Fruit fly (Drosophila melanogaster) whole organism: ENCODE results near the gene TfIIEalpha.

Source experiments
- CG8478 ChIP-seq: fragments of >200 bp; optimal IDR thresholded peaks from 2 replicates; lab custom pipeline; 2018; ENCODE audit warnings: inconsistent platforms
- Dll ChIP-seq: fragments of >200 bp; optimal IDR thresholded peaks from 2 replicates; lab custom pipeline; 2017
- EcR ChIP-seq, 2 experiments: fragments of >200 bp; optimal IDR thresholded peaks; 2 replicates each; lab custom pipeline; 2017; ENCODE audit warnings: missing biosample characterization in 2 of 2, missing genetic modification characterization in 2 of 2, missing genetic modification reagents in 2 of 2
- pan ChIP-seq: fragments of >200 bp; optimal IDR thresholded peaks from 2 replicates; lab custom pipeline; 2017
- psq ChIP-seq: fragments of >200 bp; optimal IDR thresholded peaks from 2 replicates; lab custom pipeline; 2017
- usp ChIP-seq: fragments of >200 bp; optimal IDR thresholded peaks from 2 replicates; lab custom pipeline; 2017; ENCODE audit warnings: missing biosample characterization, missing genetic modification characterization, mixed read lengths

Gene TfIIEalpha

DNA sequence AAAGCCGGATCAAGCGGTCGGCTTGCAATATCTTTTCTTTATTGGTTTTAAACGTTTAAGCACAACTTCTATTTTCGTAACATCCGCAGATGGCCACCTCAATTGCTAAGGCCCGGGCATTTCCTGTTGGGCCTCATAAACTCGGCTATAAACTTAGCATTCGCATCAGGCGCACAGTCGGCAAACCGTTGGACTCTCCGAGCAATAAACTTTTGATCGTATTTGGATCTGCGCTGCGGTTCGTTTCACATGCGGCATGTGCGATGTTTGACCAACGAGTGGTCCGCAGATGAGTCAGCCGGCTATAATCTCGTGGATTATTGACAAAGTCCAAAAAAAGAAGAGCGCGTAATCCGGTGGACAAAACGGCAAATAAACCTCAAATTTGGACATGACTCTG, 30.0 kb downstream of the TfIIEalpha start:
- no peak for TF ChIP-seq Dll (lab: Kevin White, UChicago)
- TF ChIP-seq CG8478 = no peak

DNA sequence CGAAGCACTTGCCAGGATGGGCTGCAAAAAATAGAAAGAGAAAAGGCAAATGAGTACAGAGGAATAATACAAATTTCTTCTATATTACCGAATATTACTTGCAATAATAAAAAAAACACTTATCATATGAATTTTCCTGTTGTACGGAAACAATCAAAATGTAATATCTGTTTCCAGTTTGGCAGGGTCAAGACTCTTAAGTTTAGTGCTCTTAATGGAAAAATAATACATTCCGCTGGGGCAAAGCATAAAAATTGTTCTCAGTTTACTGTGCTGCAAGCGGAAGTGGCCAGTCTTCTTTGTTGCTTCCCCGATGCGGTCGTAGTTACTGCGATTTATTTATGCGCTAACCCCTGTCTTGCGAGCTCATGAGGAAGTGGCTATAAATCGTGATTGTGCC, 31.0 kb downstream of the TfIIEalpha start:
- TF ChIP-seq CG8478 (no peak), psq (lab: Kevin White, UChicago) (no peak), Dll (lab: Kevin White, UChicago) (no peak), EcR (GFP tag; optimal IDR thresholded peaks at IDR 0.05; lab: Kevin White, UChicago) (no peak), pan (lab: Kevin White, UChicago) (no peak), usp (GFP tag; lab: Kevin White, UChicago) (no peak)

DNA sequence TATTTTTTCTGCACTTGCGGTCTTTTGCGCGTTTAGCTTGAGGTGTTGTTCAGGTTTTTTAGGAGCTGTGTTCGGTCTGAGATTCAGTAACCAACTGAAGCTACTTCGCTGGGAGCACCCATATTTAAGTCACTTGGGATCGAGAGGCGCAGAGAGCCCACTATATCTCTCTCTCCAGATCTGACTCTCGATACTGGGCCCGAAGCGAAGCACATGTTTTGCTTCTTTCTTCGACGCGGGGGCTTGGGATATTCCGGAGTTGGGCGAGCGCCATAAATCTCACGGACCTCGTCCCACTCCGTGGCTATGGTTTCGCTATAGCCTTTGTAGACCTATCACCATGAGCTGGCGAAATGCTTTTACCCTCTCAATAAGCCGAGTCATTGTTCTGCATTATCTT, 33.3 kb downstream of the TfIIEalpha start, which contains the start of gene CG14132:
CG14132 (minus strand) TSS at position 99 of the 400 bp plus-strand sequence.
- TF ChIP-seq Dll (lab: Kevin White, UChicago) (peak; percentile 15), usp (GFP tag; lab: Kevin White, UChicago) (no peak)

DNA sequence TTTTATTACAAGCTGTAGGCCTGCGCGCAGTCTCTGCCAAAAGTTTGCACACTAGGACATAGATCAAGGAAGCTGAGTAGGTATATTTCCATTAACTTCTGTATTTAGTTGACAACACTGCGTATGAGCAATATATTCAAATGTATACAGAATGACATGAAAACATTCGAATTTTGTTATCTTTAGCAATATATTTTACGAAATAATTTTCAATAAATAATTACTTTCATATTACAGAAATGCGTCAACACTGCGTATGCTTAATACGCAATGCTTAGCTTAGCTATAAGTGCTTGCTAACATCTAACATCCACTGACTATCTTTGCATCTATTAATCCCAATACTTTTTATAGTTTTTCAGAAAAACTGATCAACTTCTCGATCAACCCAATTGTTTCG, 34.5 kb downstream of the TfIIEalpha start:
- TF ChIP-seq psq (lab: Kevin White, UChicago) (no peak), CG8478 (no peak), EcR (GFP tag; optimal IDR thresholded peaks at IDR 0.05; lab: Kevin White, UChicago) (no peak), Dll (lab: Kevin White, UChicago) (no peak), pan (lab: Kevin White, UChicago) (no peak), usp (GFP tag; lab: Kevin White, UChicago) (no peak)

DNA sequence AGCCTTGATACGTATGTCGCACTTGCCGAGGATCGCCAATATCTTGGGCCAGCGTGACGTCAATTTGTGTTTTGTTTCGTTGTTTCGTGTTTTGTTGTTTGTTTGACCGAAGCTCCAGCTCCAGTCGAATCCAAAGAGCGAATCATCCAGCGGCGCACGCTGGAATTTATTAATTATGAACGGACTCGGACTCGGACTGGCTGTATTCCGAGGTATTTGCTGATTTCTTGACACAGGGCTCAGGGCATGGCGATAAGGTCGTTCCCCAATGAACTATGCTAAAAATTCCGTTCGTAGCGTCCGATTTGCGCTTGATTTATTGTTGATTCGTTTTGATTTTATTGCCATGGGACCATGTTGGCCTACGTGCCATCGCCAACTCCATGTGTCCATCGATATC, 35.1 kb downstream of the TfIIEalpha start:
- TF ChIP-seq Dll (lab: Kevin White, UChicago) (no peak), psq (lab: Kevin White, UChicago) (no peak), usp (GFP tag; lab: Kevin White, UChicago) (no peak), CG8478 (no peak), pan (lab: Kevin White, UChicago) (no peak), EcR (GFP tag; optimal IDR thresholded peaks at IDR 0.05; lab: Kevin White, UChicago) (no peak)

DNA sequence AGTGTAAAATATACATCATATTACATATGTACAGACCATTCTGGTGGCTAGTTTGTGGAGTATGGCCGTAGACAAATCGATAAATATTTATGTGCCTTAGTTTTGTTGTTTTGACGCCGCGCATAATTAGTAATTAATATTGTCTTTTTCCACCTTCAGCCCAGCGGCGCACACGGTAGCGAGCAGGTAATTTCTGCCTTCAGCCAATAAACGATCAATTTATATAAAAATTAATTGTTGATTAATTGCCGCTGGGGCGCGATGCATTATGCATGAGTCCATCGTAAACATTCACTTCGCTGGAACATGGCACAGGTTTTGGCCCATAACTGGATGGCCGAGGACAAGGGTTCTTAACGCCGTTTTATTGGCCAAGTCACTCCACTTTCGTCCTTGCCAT, 35.5 kb downstream of the TfIIEalpha start:
- TF ChIP-seq Dll (lab: Kevin White, UChicago) = no peak
- no peak for TF ChIP-seq usp (GFP tag; lab: Kevin White, UChicago)
- no peak for TF ChIP-seq CG8478
- no peak for TF ChIP-seq EcR (GFP tag; optimal IDR thresholded peaks at IDR 0.05; lab: Kevin White, UChicago)
- no peak for TF ChIP-seq pan (lab: Kevin White, UChicago)

DNA sequence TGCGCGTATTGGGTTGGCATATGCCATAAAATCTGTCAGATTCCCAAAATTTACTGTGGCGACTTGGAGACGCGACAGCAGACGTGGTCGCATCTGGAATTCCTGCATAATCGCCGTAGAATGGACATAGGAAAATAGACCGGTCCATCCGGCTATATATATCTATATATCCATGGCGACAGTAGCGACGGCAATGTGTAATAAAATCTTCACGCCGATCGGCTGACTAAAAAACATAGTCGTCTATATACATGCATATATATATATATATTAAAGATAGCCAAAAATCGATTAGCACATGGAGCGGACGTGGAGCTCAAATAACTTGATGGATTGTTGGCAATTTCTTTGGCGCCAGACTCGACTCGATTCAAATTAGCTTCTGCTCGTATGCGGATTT, 36.2 kb downstream of the TfIIEalpha start:
- TF ChIP-seq Dll (lab: Kevin White, UChicago) (no peak), pan (lab: Kevin White, UChicago) (no peak), EcR (GFP tag; optimal IDR thresholded peaks at IDR 0.05; lab: Kevin White, UChicago) (no peak), psq (lab: Kevin White, UChicago) (no peak), CG8478 (no peak), usp (GFP tag; lab: Kevin White, UChicago) (no peak)

DNA sequence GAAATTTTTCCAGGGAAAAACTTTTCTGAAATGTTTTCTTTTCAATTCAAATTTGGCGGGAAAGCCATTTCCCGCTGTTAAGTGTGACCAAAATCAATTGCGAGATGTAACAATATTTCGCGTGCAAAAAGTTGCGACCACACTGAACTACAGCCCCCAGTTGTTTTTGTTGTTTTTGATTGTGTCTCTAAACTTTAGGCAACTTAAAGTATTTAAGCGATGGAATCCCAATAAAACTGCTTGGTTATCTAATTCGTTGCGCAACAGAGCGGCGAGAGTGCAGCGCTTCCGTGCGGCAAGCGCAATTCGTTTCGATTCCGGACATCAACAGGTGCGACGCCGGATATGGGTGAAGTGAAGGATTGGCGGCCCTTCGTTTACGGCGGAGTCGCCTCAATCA, 38.9 kb downstream of the TfIIEalpha start, which contains the start of gene Bmcp:
Bmcp (plus strand) TSS at position 155 of the 400 bp plus-strand sequence.
- TF ChIP-seq usp (GFP tag; lab: Kevin White, UChicago) = no peak
- no peak for TF ChIP-seq Dll (lab: Kevin White, UChicago)
- TF ChIP-seq EcR (GFP tag; optimal IDR thresholded peaks at IDR 0.05; lab: Kevin White, UChicago) = no peak
- TF ChIP-seq CG8478 = no peak
- no peak for TF ChIP-seq pan (lab: Kevin White, UChicago)
- no peak for TF ChIP-seq psq (lab: Kevin White, UChicago)

DNA sequence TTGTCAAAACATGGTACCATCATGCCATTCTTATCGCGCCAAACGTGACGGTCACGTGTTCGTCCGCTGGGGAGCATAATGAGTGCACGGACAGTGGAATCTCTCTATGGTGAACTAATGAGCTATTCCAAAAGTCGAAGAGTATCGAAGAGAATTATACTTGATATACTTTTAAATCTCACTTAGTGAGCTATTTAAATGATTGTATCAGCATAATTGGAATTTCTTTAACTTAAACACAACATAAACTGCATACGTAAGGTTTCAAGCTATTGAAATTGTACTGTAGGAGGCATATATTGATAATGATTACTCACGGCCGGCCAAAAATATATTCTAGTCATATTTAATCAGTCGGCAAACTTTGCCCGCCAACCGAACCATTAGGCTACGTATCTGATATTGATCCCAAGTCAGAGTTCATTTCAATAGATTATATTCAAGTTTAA, 39.7 kb downstream of the TfIIEalpha start:
- TF ChIP-seq usp (GFP tag; lab: Kevin White, UChicago) (no peak), CG8478 (no peak), pan (lab: Kevin White, UChicago) (no peak), EcR (GFP tag; optimal IDR thresholded peaks at IDR 0.05; lab: Kevin White, UChicago) (no peak), Dll (lab: Kevin White, UChicago) (no peak), psq (lab: Kevin White, UChicago) (no peak)

DNA sequence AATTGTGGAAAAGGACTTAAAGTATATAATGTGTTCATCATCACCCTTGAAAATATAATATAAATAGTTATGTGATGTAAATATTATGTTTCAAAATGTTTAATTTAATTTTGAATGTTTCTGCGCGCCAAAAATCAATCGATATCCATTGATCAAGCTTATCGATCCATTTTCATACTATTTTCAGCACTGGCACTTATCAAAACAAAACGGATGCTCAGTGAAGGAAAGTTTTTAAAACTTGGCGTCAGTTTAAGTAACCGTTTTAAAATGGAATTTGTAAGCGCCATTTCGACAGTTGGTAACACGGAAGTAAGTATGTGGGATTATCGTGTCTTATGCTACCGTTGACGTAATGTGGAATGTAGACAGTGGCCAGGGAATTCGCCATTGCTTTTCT, 46.3 kb downstream of the TfIIEalpha start, which contains the start of gene sunn:
sunn (plus strand) TSS at position 202 of the 400 bp plus-strand sequence.
- no peak for TF ChIP-seq usp (GFP tag; lab: Kevin White, UChicago)
- TF ChIP-seq Dll (lab: Kevin White, UChicago) = no peak
- no peak for TF ChIP-seq pan (lab: Kevin White, UChicago)
- TF ChIP-seq CG8478 = no peak
- no peak for TF ChIP-seq EcR (GFP tag; optimal IDR thresholded peaks at IDR 0.05; lab: Kevin White, UChicago)
- no peak for TF ChIP-seq psq (lab: Kevin White, UChicago)

DNA sequence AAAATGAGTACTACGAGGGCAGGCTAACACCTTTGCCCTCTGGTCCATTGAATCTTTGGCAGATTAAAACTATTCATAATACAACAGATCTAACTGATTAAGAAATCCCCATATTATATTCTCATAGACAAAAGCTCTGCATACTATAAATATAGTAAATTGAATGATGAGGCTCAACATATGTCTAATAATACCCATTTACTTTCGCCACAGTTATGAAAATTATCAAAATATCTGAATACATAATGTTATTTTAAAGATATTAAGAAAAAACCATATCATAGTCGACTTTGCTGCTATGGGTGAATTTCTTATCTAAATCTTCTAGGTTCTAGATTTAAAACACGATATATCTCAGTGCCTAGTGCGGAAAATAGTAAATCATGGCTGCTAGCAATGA, 50.0 kb downstream of the TfIIEalpha start, which contains the start of gene CG32087:
CG32087 (plus strand) TSS at position 301 of the 400 bp plus-strand sequence.
- TF ChIP-seq pan (lab: Kevin White, UChicago) (no peak), Dll (lab: Kevin White, UChicago) (no peak), EcR (GFP tag; optimal IDR thresholded peaks at IDR 0.05; lab: Kevin White, UChicago) (no peak), psq (lab: Kevin White, UChicago) (no peak), usp (GFP tag; lab: Kevin White, UChicago) (no peak)
